Worm (Caenorhabditis elegans) whole organism, L4 larva: Measurements from ENCODE around the gene F35E12.6.
A peak's percentile ranks its signal among the peaks of the same experiment; 100 is the strongest.

Experiments
- D1046.2 ChIP-seq: fragments of 200-800 bp; sonication (Bioruptor generic); IDR thresholded peaks from 2 replicates; pipeline ENCODE4 v1.3.6; 2022; ENCODE audit warnings: missing genetic modification characterization, missing compliant biosample characterization
- F10B5.3 ChIP-seq: sonication (generic microtip); optimal IDR thresholded peaks from 2 replicates; lab custom pipeline; 2016; ENCODE audit warnings: mild to moderate bottlenecking, missing genetic modification characterization, missing compliant biosample characterization
- F26F4.8 ChIP-seq: fragments of 200-800 bp; sonication (Bioruptor generic); conservative IDR thresholded peaks from 2 replicates; pipeline ENCODE4 v1.3.6; 2022; ENCODE audit warnings: missing genetic modification characterization, missing compliant biosample characterization
- F37D6.2 ChIP-seq: sonication (generic microtip); optimal IDR thresholded peaks from 2 replicates; lab custom pipeline; 2016; ENCODE audit warnings: mild to moderate bottlenecking, missing genetic modification characterization, missing compliant biosample characterization
- R02D3.7 ChIP-seq: fragments of 150-350 bp; sonication (generic microtip); optimal IDR thresholded peaks from 3 replicates; lab custom pipeline; 2014; ENCODE audit warnings: missing biosample characterization, missing genetic modification characterization
- T20F7.1 ChIP-seq: fragments of 200-800 bp; sonication (Bioruptor generic); optimal IDR thresholded peaks from 2 replicates; lab custom pipeline; 2018; ENCODE audit warnings: mild to moderate bottlenecking, missing genetic modification characterization, missing compliant biosample characterization
- Y5F2A.4 ChIP-seq: fragments of 200-800 bp; sonication (Bioruptor generic); optimal IDR thresholded peaks from 2 replicates; lab custom pipeline; 2018; ENCODE audit warnings: mild to moderate bottlenecking, missing genetic modification characterization, missing compliant biosample characterization
- Y75B8A.6 ChIP-seq: fragments of 200-800 bp; sonication (Bioruptor generic); IDR thresholded peaks from 2 replicates; pipeline ENCODE4 v1.3.6; 2022; ENCODE audit warnings: missing genetic modification reagents, missing genetic modification characterization, missing compliant biosample characterization
- ZK337.2 ChIP-seq: fragments of 200-800 bp; sonication (Bioruptor generic); IDR thresholded peaks from 2 replicates; pipeline ENCODE4 v1.3.6; 2022; ENCODE audit warnings: missing genetic modification reagents, missing genetic modification characterization, missing compliant biosample characterization
- aha-1 ChIP-seq: fragments of 150-350 bp; peaks from one replicate; lab custom pipeline; 2014; ENCODE audit warnings: missing biosample characterization, missing genetic modification characterization
- aly-2 ChIP-seq: sonication (generic microtip); optimal IDR thresholded peaks from 2 replicates; lab custom pipeline; 2018; ENCODE audit warnings: missing biosample characterization, missing genetic modification characterization
- attf-4 ChIP-seq: sonication (generic microtip); optimal IDR thresholded peaks from 3 replicates; lab custom pipeline; 2017; ENCODE audit warnings: missing biosample characterization, missing genetic modification characterization
- ceh-28 ChIP-seq: fragments of 150-350 bp; optimal IDR thresholded peaks from 2 replicates; lab custom pipeline; 2014; ENCODE audit warnings: missing biosample characterization, missing genetic modification reagents, missing genetic modification characterization
- ceh-32 ChIP-seq: sonication (generic microtip); optimal IDR thresholded peaks from 2 replicates; lab custom pipeline; 2016; ENCODE audit warnings: mild to moderate bottlenecking, missing genetic modification characterization, missing compliant biosample characterization; ENCODE audit not compliant: poor library complexity
- ceh-44 ChIP-seq: fragments of 200-800 bp; sonication (Bioruptor generic); IDR thresholded peaks from 2 replicates; pipeline ENCODE4 v1.3.6; 2022; ENCODE audit warnings: missing genetic modification reagents, missing genetic modification characterization, missing compliant biosample characterization
- ceh-62 ChIP-seq: sonication (generic microtip); optimal IDR thresholded peaks from 2 replicates; lab custom pipeline; 2017; ENCODE audit warnings: missing biosample characterization, missing genetic modification characterization
- ces-1 ChIP-seq: fragments of 150-350 bp; sonication (generic microtip); optimal IDR thresholded peaks from 4 replicates; lab custom pipeline; 2014; ENCODE audit warnings: missing biosample characterization, missing genetic modification reagents, missing genetic modification characterization
- daf-16 ChIP-seq, 3 experiments: sonication (generic microtip); optimal IDR thresholded peaks; 2 replicates each; lab custom pipeline; 2016 to 2017; ENCODE audit warnings: missing genetic modification characterization in 3 of 3, missing genetic modification reagents in 3 of 3, mild to moderate bottlenecking in 2 of 3, missing compliant biosample characterization in 2 of 3, missing biosample characterization in 1 of 3, moderate library complexity in 1 of 3
- daf-8 ChIP-seq: fragments of 200-800 bp; sonication (Bioruptor generic); IDR thresholded peaks from 2 replicates; pipeline ENCODE4 v1.3.6; 2022; ENCODE audit warnings: missing genetic modification characterization, missing compliant biosample characterization
- dmd-9 ChIP-seq: fragments of 200-800 bp; sonication (Bioruptor generic); IDR thresholded peaks from 2 replicates; pipeline ENCODE4 v1.3.6; 2022; ENCODE audit warnings: missing genetic modification reagents, missing genetic modification characterization, missing compliant biosample characterization
- dve-1 ChIP-seq: sonication (generic microtip); optimal IDR thresholded peaks from 2 replicates; lab custom pipeline; 2017; ENCODE audit warnings: antibody characterized with exemption, mild to moderate bottlenecking, missing genetic modification characterization, missing compliant biosample characterization; ENCODE audit not compliant: insufficient read depth
- egl-27 ChIP-seq: sonication (generic microtip); optimal IDR thresholded peaks from 3 replicates; lab custom pipeline; 2017; ENCODE audit warnings: missing biosample characterization, missing genetic modification reagents, missing genetic modification characterization
- egl-43 ChIP-seq: fragments of 200-800 bp; sonication (Bioruptor generic); IDR thresholded peaks from 2 replicates; pipeline ENCODE4 v1.3.6; 2022; ENCODE audit warnings: missing genetic modification reagents, missing genetic modification characterization, missing compliant biosample characterization
- gei-8 ChIP-seq: fragments of 200-800 bp; sonication (Bioruptor generic); optimal IDR thresholded peaks from 2 replicates; lab custom pipeline; 2018; ENCODE audit warnings: mild to moderate bottlenecking, missing genetic modification characterization, missing compliant biosample characterization
- hif-1 ChIP-seq, 2 experiments: sonication (generic microtip); optimal IDR thresholded peaks; 2 replicates each; lab custom pipeline; 2016 to 2017; ENCODE audit warnings: missing compliant biosample characterization in 2 of 2, missing genetic modification characterization in 2 of 2, missing genetic modification reagents in 2 of 2, missing genotype in 2 of 2, mild to moderate bottlenecking in 1 of 2
- hlh-11 ChIP-seq: fragments of 200-800 bp; sonication (Bioruptor generic); optimal IDR thresholded peaks from 2 replicates; lab custom pipeline; 2018; ENCODE audit warnings: mild to moderate bottlenecking, missing genetic modification characterization, missing compliant biosample characterization
- lim-7 ChIP-seq: fragments of 200-800 bp; sonication (Bioruptor generic); IDR thresholded peaks from 2 replicates; pipeline ENCODE4 v1.3.6; 2022; ENCODE audit warnings: missing genetic modification characterization, missing compliant biosample characterization
- lin-29 ChIP-seq: fragments of 200-800 bp; sonication (Bioruptor generic); IDR thresholded peaks from 2 replicates; pipeline ENCODE4 v1.3.6; 2022; ENCODE audit warnings: missing genetic modification reagents, missing genetic modification characterization, missing compliant biosample characterization
- lin-38 ChIP-seq: fragments of 200-800 bp; sonication (Bioruptor generic); IDR thresholded peaks from 2 replicates; pipeline ENCODE4 v1.3.6; 2022; ENCODE audit warnings: missing genetic modification reagents, missing genetic modification characterization, missing compliant biosample characterization
- lir-3 ChIP-seq: sonication (generic microtip); optimal IDR thresholded peaks from 2 replicates; lab custom pipeline; 2016; ENCODE audit warnings: mild to moderate bottlenecking, missing genetic modification characterization, missing compliant biosample characterization
- lsy-2 ChIP-seq, 2 experiments: fragments of 150-350 bp in 1 of 2; sonication (generic microtip) in 1 of 2; optimal IDR thresholded peaks; 2 replicates each; lab custom pipeline; 2014 to 2017; ENCODE audit warnings: missing biosample characterization in 2 of 2, missing genetic modification characterization in 2 of 2
- madf-5 ChIP-seq, 2 experiments: fragments of 200-800 bp; sonication (Bioruptor generic); IDR thresholded peaks; 2 replicates each; pipeline ENCODE4 v1.3.6; 2022; ENCODE audit warnings: missing compliant biosample characterization in 2 of 2, missing genetic modification characterization in 2 of 2
- madf-9 ChIP-seq: fragments of 200-800 bp; sonication (Bioruptor generic); conservative IDR thresholded peaks from 2 replicates; pipeline ENCODE4 v1.3.6; 2022; ENCODE audit warnings: missing genetic modification reagents, missing genetic modification characterization, missing compliant biosample characterization
- mep-1 ChIP-seq: fragments of 150-350 bp; sonication (generic microtip); optimal IDR thresholded peaks from 3 replicates; lab custom pipeline; 2014; ENCODE audit warnings: missing biosample characterization, missing genetic modification characterization
- nhr-10 ChIP-seq: fragments of 150-350 bp; optimal IDR thresholded peaks from 2 replicates; lab custom pipeline; 2014; ENCODE audit warnings: missing biosample characterization, missing genetic modification characterization
- nhr-11 ChIP-seq: fragments of 150-350 bp; optimal IDR thresholded peaks from 2 replicates; lab custom pipeline; 2014; ENCODE audit warnings: missing biosample characterization, missing genetic modification characterization
- nhr-111 ChIP-seq: fragments of 200-800 bp; sonication (Bioruptor generic); optimal IDR thresholded peaks from 2 replicates; lab custom pipeline; 2018; ENCODE audit warnings: mild to moderate bottlenecking, missing genetic modification characterization, missing compliant biosample characterization
- nhr-48 ChIP-seq: sonication (generic microtip); optimal IDR thresholded peaks from 2 replicates; lab custom pipeline; 2016; ENCODE audit warnings: mild to moderate bottlenecking, missing genetic modification characterization, missing compliant biosample characterization
- nhr-77 ChIP-seq: fragments of 150-350 bp; optimal IDR thresholded peaks from 2 replicates; lab custom pipeline; 2014; ENCODE audit warnings: missing biosample characterization, missing genetic modification characterization
- rbr-2 ChIP-seq: sonication (generic microtip); optimal IDR thresholded peaks from 2 replicates; lab custom pipeline; 2016; ENCODE audit warnings: missing genotype, missing genetic modification characterization, missing compliant biosample characterization
- saeg-2 ChIP-seq: fragments of 200-800 bp; sonication (Bioruptor generic); IDR thresholded peaks from 2 replicates; pipeline ENCODE4 v1.3.6; 2022; ENCODE audit warnings: missing genetic modification reagents, missing genetic modification characterization, missing compliant biosample characterization
- sdz-12 ChIP-seq: fragments of 200-800 bp; sonication (Bioruptor generic); optimal IDR thresholded peaks from 2 replicates; lab custom pipeline; 2018; ENCODE audit warnings: mild to moderate bottlenecking, missing genetic modification characterization, missing compliant biosample characterization
- skn-1 ChIP-seq: fragments of 150-350 bp; optimal IDR thresholded peaks from 2 replicates; lab custom pipeline; 2014; ENCODE audit warnings: missing biosample characterization, missing genetic modification characterization
- snpc-1.2 ChIP-seq: fragments of 200-800 bp; sonication (Bioruptor generic); IDR thresholded peaks from 2 replicates; pipeline ENCODE4 v1.3.6; 2022; ENCODE audit warnings: missing genetic modification reagents, missing genetic modification characterization, missing compliant biosample characterization
- snpc-4 ChIP-seq: fragments of 150-350 bp; optimal IDR thresholded peaks from 2 replicates; lab custom pipeline; 2014; ENCODE audit warnings: missing biosample characterization, missing genetic modification characterization
- spr-1 ChIP-seq: sonication (generic microtip); optimal IDR thresholded peaks from 2 replicates; lab custom pipeline; 2016; ENCODE audit warnings: mild to moderate bottlenecking, missing genetic modification characterization, missing compliant biosample characterization
- tra-1 ChIP-seq: fragments of 200-800 bp; sonication (Bioruptor generic); IDR thresholded peaks from 2 replicates; pipeline ENCODE4 v1.3.6; 2022; ENCODE audit warnings: missing genetic modification reagents, missing genetic modification characterization, missing compliant biosample characterization
- unc-130 ChIP-seq: sonication (generic microtip); optimal IDR thresholded peaks from 2 replicates; lab custom pipeline; 2016; ENCODE audit warnings: missing genetic modification reagents, missing genetic modification characterization, missing compliant biosample characterization
- unc-39 ChIP-seq: sonication (generic microtip); optimal IDR thresholded peaks from 2 replicates; lab custom pipeline; 2017; ENCODE audit warnings: missing biosample characterization, missing genetic modification characterization
- vab-7 ChIP-seq: fragments of 200-800 bp; sonication (Bioruptor generic); IDR thresholded peaks from 2 replicates; pipeline ENCODE4 v1.3.6; 2022; ENCODE audit warnings: missing genetic modification reagents, missing genetic modification characterization, missing compliant biosample characterization
- ztf-11 ChIP-seq: fragments of 150-350 bp; optimal IDR thresholded peaks from 2 replicates; lab custom pipeline; 2014; ENCODE audit warnings: missing biosample characterization, missing genetic modification characterization
- ztf-7 ChIP-seq: fragments of 150-350 bp; optimal IDR thresholded peaks from 2 replicates; lab custom pipeline; 2014; ENCODE audit warnings: missing biosample characterization, missing genetic modification characterization

Gene F35E12.6

ce11 chrV:13715223-13715686 lies 20.8 kb downstream of the F35E12.6 start, which contains the start of gene zipt-9 (continued):
- TF ChIP-seq ceh-32 (tag; lab: Kevin White, UChicago) = no peak
- TF ChIP-seq skn-1 (tag; lab: Kevin White, UChicago) = no peak
- peak; percentile 81 for TF ChIP-seq mep-1
- TF ChIP-seq ztf-7 (tag; lab: Kevin White, UChicago) = no peak
- no peak for TF ChIP-seq D1046.2 (GFP tag; lab: Robert Waterston, UW)
- no peak for TF ChIP-seq daf-8
- TF ChIP-seq nhr-48 (tag; lab: Kevin White, UChicago) = no peak
- TF ChIP-seq ces-1 (GFP tag; lab: Kevin White, UChicago) = peak; percentile 62
- no peak for TF ChIP-seq nhr-111 (GFP tag; lab: Kevin White, UChicago)
- TF ChIP-seq lsy-2 (tag; optimal IDR thresholded peaks at IDR 0.05; lab: Kevin White, UChicago) = no peak
- TF ChIP-seq lim-7 (GFP tag; lab: Robert Waterston, UW) = no peak
- TF ChIP-seq F10B5.3 = no peak
- no peak for TF ChIP-seq ztf-11
- no peak for TF ChIP-seq aly-2 (tag; lab: Kevin White, UChicago)
- TF ChIP-seq vab-7 (GFP tag; lab: Robert Waterston, UW) = peak; percentile 56; the same call in 1 of the 2 replicates
- TF ChIP-seq aha-1 (tag; lab: Kevin White, UChicago) = peak; percentile 37
- peak; percentile 77 for TF ChIP-seq T20F7.1 (GFP tag; lab: Kevin White, UChicago)
- no peak for TF ChIP-seq Y75B8A.6
- TF ChIP-seq dmd-9 (GFP tag; lab: Robert Waterston, UW) = peak; percentile 46; the same call in 1 of the 2 replicates
- TF ChIP-seq attf-4 (tag; lab: Kevin White, UChicago) = no peak
- peak; percentile 56 for TF ChIP-seq nhr-77
- peak; percentile 56 for TF ChIP-seq hlh-11 (tag; lab: Kevin White, UChicago)
- TF ChIP-seq rbr-2 (tag; lab: Kevin White, UChicago) = peak; percentile 66
- TF ChIP-seq snpc-4 (tag; lab: Kevin White, UChicago) = no peak
- peak; percentile 88 for TF ChIP-seq dve-1 (tag; lab: Kevin White, UChicago)
- no peak for TF ChIP-seq ceh-62 (tag; lab: Kevin White, UChicago)
- TF ChIP-seq snpc-1.2 (GFP tag; lab: Robert Waterston, UW) = no peak
- TF ChIP-seq egl-27 = no peak
- TF ChIP-seq ZK337.2 (GFP tag; lab: Robert Waterston, UW) = peak; percentile 73; the same call in 1 of the 2 replicates
- no peak for TF ChIP-seq egl-43 (GFP tag; lab: Robert Waterston, UW)
- TF ChIP-seq nhr-10 (tag; lab: Kevin White, UChicago) = no peak
- no peak for TF ChIP-seq tra-1 (GFP tag; lab: Robert Waterston, UW)
- TF ChIP-seq F37D6.2 (tag; lab: Kevin White, UChicago) = peak; percentile 44
- no peak for TF ChIP-seq unc-39 (tag; lab: Kevin White, UChicago)
- peak; percentile 97 for TF ChIP-seq lin-38 (GFP tag; lab: Robert Waterston, UW)
- peak in 1 of 2 experiments; percentile 88 for TF ChIP-seq hif-1 (tag; optimal IDR thresholded peaks at IDR 0.05; lab: Kevin White, UChicago)
- peak; percentile 80 for TF ChIP-seq unc-130 (GFP tag; lab: Kevin White, UChicago)
- no peak for TF ChIP-seq sdz-12
- TF ChIP-seq gei-8 = no peak
- no peak for TF ChIP-seq Y5F2A.4 (GFP tag; lab: Kevin White, UChicago)
- TF ChIP-seq madf-9 = peak; percentile 47; the same call in 1 of the 2 replicates
- TF ChIP-seq ceh-28 = no peak
- peak; percentile 56 for TF ChIP-seq nhr-11
- TF ChIP-seq F26F4.8 (GFP tag; lab: Robert Waterston, UW) = no peak
- TF ChIP-seq saeg-2 (GFP tag; lab: Robert Waterston, UW) = no peak
- TF ChIP-seq lir-3 = no peak
- TF ChIP-seq daf-16 (GFP tag; optimal IDR thresholded peaks at IDR 0.05; lab: Kevin White, UChicago) = no peak
- peak; percentile 46 for TF ChIP-seq daf-16 (tag; optimal IDR thresholded peaks at IDR 0.05; lab: Kevin White, UChicago)
- TF ChIP-seq spr-1 (tag; lab: Kevin White, UChicago) = no peak
- no peak for TF ChIP-seq R02D3.7 (tag; lab: Kevin White, UChicago)
- TF ChIP-seq lin-29 = no peak
- TF ChIP-seq madf-5 (GFP tag; IDR thresholded peaks at IDR 0.05; lab: Robert Waterston, UW) = no peak
- TF ChIP-seq ceh-44 (GFP tag; lab: Robert Waterston, UW) = 0 out of 2 replicates have a peak, but pooled peaks have one; percentile 51
